Worm (Caenorhabditis elegans) whole organism, L1 larva: Measurements from ENCODE around the gene srbc-78.
A peak's percentile ranks its signal among the peaks of the same experiment; 100 is the strongest.

Experiments used
- C16A3.4 ChIP-seq: fragments of 150-350 bp; optimal IDR thresholded peaks from 2 replicates; lab custom pipeline; 2014; ENCODE audit warnings: missing biosample characterization, missing genetic modification characterization
- alr-1 ChIP-seq: fragments of 200-800 bp; sonication (Bioruptor generic); optimal IDR thresholded peaks from 2 replicates; lab custom pipeline; 2018; ENCODE audit warnings: borderline replicate concordance, mild to moderate bottlenecking, missing genetic modification characterization, missing compliant biosample characterization
- aly-2 ChIP-seq: fragments of 150-350 bp; optimal IDR thresholded peaks from 2 replicates; lab custom pipeline; 2014; ENCODE audit warnings: missing biosample characterization, missing genetic modification characterization
- ama-1 ChIP-seq: fragments of 150-350 bp; optimal IDR thresholded peaks from 2 replicates; lab custom pipeline; 2014
- ceh-8 ChIP-seq: fragments of 200-800 bp; sonication (Bioruptor generic); optimal IDR thresholded peaks from 2 replicates; lab custom pipeline; 2018; ENCODE audit warnings: mild to moderate bottlenecking, missing genetic modification characterization, moderate library complexity, missing compliant biosample characterization
- ceh-82 ChIP-seq, 3 experiments: fragments of 150-350 bp in 1 of 3; sonication (generic microtip) in 2 of 3; optimal IDR thresholded peaks; 2 replicates each; lab custom pipeline; 2014 to 2017; ENCODE audit warnings: missing biosample characterization in 3 of 3, missing genetic modification characterization in 3 of 3
- ceh-90 ChIP-seq: sonication (generic microtip); optimal IDR thresholded peaks from 2 replicates; lab custom pipeline; 2016; ENCODE audit warnings: missing genetic modification characterization, missing compliant biosample characterization
- ces-1 ChIP-seq: fragments of 150-350 bp; optimal IDR thresholded peaks from 2 replicates; lab custom pipeline; 2014; ENCODE audit warnings: missing biosample characterization, missing genetic modification reagents, missing genetic modification characterization
- dpl-1 ChIP-seq, 3 experiments: fragments of 150-350 bp in 2 of 3; sonication (generic microtip) in 1 of 3; optimal IDR thresholded peaks; 2 replicates each; lab custom pipeline; 2014 to 2017; ENCODE audit warnings: missing biosample characterization in 3 of 3, missing genetic modification characterization in 3 of 3, missing genetic modification reagents in 3 of 3
- dsc-1 ChIP-seq: sonication (generic microtip); optimal IDR thresholded peaks from 2 replicates; lab custom pipeline; 2016; ENCODE audit warnings: mild to moderate bottlenecking, missing genetic modification characterization, missing compliant biosample characterization
- egl-13 ChIP-seq: sonication (generic microtip); optimal IDR thresholded peaks from 2 replicates; lab custom pipeline; 2016; ENCODE audit warnings: missing genotype, missing genetic modification reagents, missing genetic modification characterization, missing compliant biosample characterization
- elt-2 ChIP-seq: sonication (generic microtip); optimal IDR thresholded peaks from 2 replicates; lab custom pipeline; 2016; ENCODE audit warnings: missing genetic modification characterization, mild to moderate bottlenecking, inconsistent platforms, missing compliant biosample characterization, missing genetic modification reagents
- fkh-10 ChIP-seq: sonication (generic microtip); optimal IDR thresholded peaks from 2 replicates; lab custom pipeline; 2017; ENCODE audit warnings: missing biosample characterization, missing genetic modification reagents, missing genetic modification characterization
- grh-1 ChIP-seq: fragments of 200-800 bp; sonication (Bioruptor generic); IDR thresholded peaks from 2 replicates; pipeline ENCODE4 v1.3.6; 2022; ENCODE audit warnings: missing genetic modification reagents, missing genetic modification characterization, missing compliant biosample characterization
- hlh-17 ChIP-seq: fragments of 200-800 bp; sonication (Bioruptor generic); optimal IDR thresholded peaks from 2 replicates; lab custom pipeline; 2018; ENCODE audit warnings: missing genetic modification characterization, mild to moderate bottlenecking, missing compliant biosample characterization, moderate library complexity, borderline replicate concordance
- hlh-4 ChIP-seq: sonication (generic microtip); optimal IDR thresholded peaks from 2 replicates; lab custom pipeline; 2016; ENCODE audit warnings: mild to moderate bottlenecking, missing genetic modification characterization, missing compliant biosample characterization
- hpl-2 ChIP-seq: fragments of 150-350 bp; optimal IDR thresholded peaks from 2 replicates; lab custom pipeline; 2014; ENCODE audit warnings: missing biosample characterization, missing genetic modification reagents, missing genetic modification characterization
- irx-1 ChIP-seq: sonication (generic microtip); optimal IDR thresholded peaks from 2 replicates; lab custom pipeline; 2016; ENCODE audit warnings: missing genetic modification characterization, missing compliant biosample characterization
- isw-1 ChIP-seq: fragments of 200-800 bp; sonication (Bioruptor generic); IDR thresholded peaks from 2 replicates; pipeline ENCODE4 v1.3.6; 2022; ENCODE audit warnings: missing genetic modification characterization, missing compliant biosample characterization
- lin-13 ChIP-seq: fragments of 150-350 bp; optimal IDR thresholded peaks from 2 replicates; lab custom pipeline; 2014; ENCODE audit warnings: missing biosample characterization, missing genetic modification reagents, missing genetic modification characterization
- lin-14 ChIP-seq: fragments of 200-800 bp; sonication (Bioruptor generic); optimal IDR thresholded peaks from 2 replicates; lab custom pipeline; 2018; ENCODE audit warnings: mild to moderate bottlenecking, missing genetic modification characterization, moderate library complexity, missing compliant biosample characterization
- lin-39 ChIP-seq: fragments of 150-350 bp; optimal IDR thresholded peaks from 2 replicates; lab custom pipeline; 2014; ENCODE audit warnings: missing biosample characterization, missing genetic modification reagents, missing genetic modification characterization
- lir-3 ChIP-seq: sonication (generic microtip); optimal IDR thresholded peaks from 2 replicates; lab custom pipeline; 2016; ENCODE audit warnings: mild to moderate bottlenecking, missing genetic modification characterization, moderate library complexity, missing compliant biosample characterization; ENCODE audit not compliant: poor library complexity
- mab-9 ChIP-seq: fragments of 200-800 bp; sonication (Bioruptor generic); IDR thresholded peaks from 2 replicates; pipeline ENCODE4 v1.3.6; 2022; ENCODE audit warnings: missing genetic modification reagents, missing genetic modification characterization, missing compliant biosample characterization
- nhr-11 ChIP-seq: fragments of 150-350 bp; optimal IDR thresholded peaks from 2 replicates; lab custom pipeline; 2014; ENCODE audit warnings: missing biosample characterization, missing genetic modification characterization
- nhr-12 ChIP-seq: sonication (generic microtip); optimal IDR thresholded peaks from 2 replicates; lab custom pipeline; 2017; ENCODE audit warnings: missing biosample characterization, missing genetic modification characterization
- nhr-28 ChIP-seq: fragments of 150-350 bp; optimal IDR thresholded peaks from 2 replicates; lab custom pipeline; 2014; ENCODE audit warnings: missing biosample characterization, missing genetic modification characterization
- nhr-71 ChIP-seq: sonication (generic microtip); optimal IDR thresholded peaks from 2 replicates; lab custom pipeline; 2016; ENCODE audit warnings: mild to moderate bottlenecking, missing genetic modification characterization, moderate library complexity, missing compliant biosample characterization
- nhr-76 ChIP-seq: sonication (generic microtip); optimal IDR thresholded peaks from 2 replicates; lab custom pipeline; 2017; ENCODE audit warnings: missing biosample characterization, missing genetic modification characterization
- nhr-84 ChIP-seq: sonication (generic microtip); optimal IDR thresholded peaks from 2 replicates; lab custom pipeline; 2017; ENCODE audit warnings: missing biosample characterization, missing genetic modification characterization
- nhr-85 ChIP-seq: sonication (generic microtip); peaks from one replicate; lab custom pipeline; 2016; ENCODE audit warnings: missing genetic modification characterization, inconsistent platforms, missing compliant biosample characterization
- pag-3 ChIP-seq: sonication (generic microtip); optimal IDR thresholded peaks from 2 replicates; lab custom pipeline; 2017; ENCODE audit warnings: missing genetic modification characterization, mild to moderate bottlenecking, missing compliant biosample characterization, antibody characterized with exemption, borderline replicate concordance; ENCODE audit not compliant: insufficient read depth
- pax-3 ChIP-seq: fragments of 200-800 bp; sonication (Bioruptor generic); optimal IDR thresholded peaks from 2 replicates; lab custom pipeline; 2018; ENCODE audit warnings: mild to moderate bottlenecking, missing genetic modification characterization, moderate library complexity, missing compliant biosample characterization
- pqm-1 ChIP-seq: sonication (generic microtip); optimal IDR thresholded peaks from 3 replicates; lab custom pipeline; 2017; ENCODE audit warnings: missing biosample characterization, missing genetic modification characterization
- rnt-1 ChIP-seq: sonication (generic microtip); optimal IDR thresholded peaks from 2 replicates; lab custom pipeline; 2016; ENCODE audit warnings: mild to moderate bottlenecking, missing genetic modification characterization, moderate library complexity, missing compliant biosample characterization
- skn-1 ChIP-seq: fragments of 150-350 bp; optimal IDR thresholded peaks from 2 replicates; lab custom pipeline; 2014; ENCODE audit warnings: missing biosample characterization, missing genetic modification characterization
- snu-23 ChIP-seq: sonication (generic microtip); optimal IDR thresholded peaks from 2 replicates; lab custom pipeline; 2016; ENCODE audit warnings: missing genetic modification characterization, missing compliant biosample characterization
- sox-4 ChIP-seq: sonication (generic microtip); optimal IDR thresholded peaks from 2 replicates; lab custom pipeline; 2016; ENCODE audit warnings: missing genetic modification characterization, missing compliant biosample characterization
- sup-37 ChIP-seq: fragments of 200-800 bp; sonication (Bioruptor generic); optimal IDR thresholded peaks from 2 replicates; lab custom pipeline; 2018; ENCODE audit warnings: mild to moderate bottlenecking, missing genetic modification characterization, missing compliant biosample characterization
- swsn-7 ChIP-seq: sonication (generic microtip); optimal IDR thresholded peaks from 2 replicates; lab custom pipeline; 2016; ENCODE audit warnings: missing genetic modification characterization, missing compliant biosample characterization
- tbx-2 ChIP-seq: sonication (generic microtip); optimal IDR thresholded peaks from 2 replicates; lab custom pipeline; 2016; ENCODE audit warnings: missing genetic modification characterization, missing compliant biosample characterization
- tlp-1 ChIP-seq: fragments of 150-350 bp; optimal IDR thresholded peaks from 2 replicates; lab custom pipeline; 2014; ENCODE audit warnings: missing biosample characterization, missing genetic modification characterization
- unc-130 ChIP-seq: fragments of 150-350 bp; optimal IDR thresholded peaks from 2 replicates; lab custom pipeline; 2017; ENCODE audit warnings: missing biosample characterization, missing genetic modification characterization, inconsistent platforms
- unc-30 ChIP-seq: sonication (generic microtip); optimal IDR thresholded peaks from 2 replicates; lab custom pipeline; 2017; ENCODE audit warnings: missing biosample characterization, missing genetic modification characterization
- unc-86 ChIP-seq: sonication (generic microtip); optimal IDR thresholded peaks from 2 replicates; lab custom pipeline; 2016; ENCODE audit warnings: missing genetic modification characterization, missing compliant biosample characterization
- unc-98 ChIP-seq: fragments of 200-800 bp; sonication (Bioruptor generic); IDR thresholded peaks from 2 replicates; pipeline ENCODE4 v1.3.6; 2022; ENCODE audit warnings: missing genetic modification characterization, missing compliant biosample characterization
- vab-15 ChIP-seq: sonication (generic microtip); optimal IDR thresholded peaks from 2 replicates; lab custom pipeline; 2017; ENCODE audit warnings: missing genotype, mild to moderate bottlenecking, missing genetic modification characterization, missing compliant biosample characterization
- xbp-1 ChIP-seq: sonication (generic microtip); optimal IDR thresholded peaks from 2 replicates; lab custom pipeline; 2016; ENCODE audit warnings: missing genetic modification characterization, missing compliant biosample characterization
- zag-1 ChIP-seq: fragments of 150-350 bp; optimal IDR thresholded peaks from 2 replicates; lab custom pipeline; 2014; ENCODE audit warnings: missing biosample characterization, missing genetic modification characterization
- zip-4 ChIP-seq: fragments of 200-800 bp; sonication (Bioruptor generic); optimal IDR thresholded peaks from 2 replicates; lab custom pipeline; 2018; ENCODE audit warnings: mild to moderate bottlenecking, missing genetic modification characterization, moderate library complexity, missing compliant biosample characterization
- ztf-11 ChIP-seq, 2 experiments: sonication (generic microtip); optimal IDR thresholded peaks; 2 replicates each; lab custom pipeline; 2016 to 2017; ENCODE audit warnings: missing genetic modification characterization in 2 of 2, missing biosample characterization in 1 of 2, missing compliant biosample characterization in 1 of 2

Gene srbc-78

DNA sequence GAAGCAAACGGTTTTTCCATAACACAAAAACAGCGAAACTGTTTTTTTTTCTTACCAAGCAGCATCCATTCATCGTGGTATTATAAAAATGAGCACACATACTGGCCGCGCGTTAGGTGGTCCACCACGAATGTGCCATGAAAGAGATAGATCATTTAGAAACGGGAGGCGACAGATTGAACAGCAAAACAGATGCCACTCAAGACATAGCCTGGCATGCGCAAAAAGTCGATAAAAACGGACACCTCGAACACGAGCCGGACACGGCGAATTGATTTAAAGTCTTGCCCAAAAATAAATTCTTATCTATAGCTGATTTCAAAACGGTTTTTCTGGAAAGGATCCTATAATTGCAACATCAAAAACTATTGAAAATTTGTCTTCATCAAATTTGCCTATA, 31.8 kb downstream of the srbc-78 start:
- TF ChIP-seq dsc-1 (tag; lab: Kevin White, UChicago) (peak; percentile 44), aly-2 (no peak), nhr-28 (no peak), ceh-82 (tag; optimal IDR thresholded peaks at IDR 0.05; lab: Kevin White, UChicago) (peak in 1 of 3 experiments; percentile 8), grh-1 (GFP tag; lab: Robert Waterston, UW) (no peak), sup-37 (GFP tag; lab: Kevin White, UChicago) (no peak), irx-1 (no peak), pag-3 (tag; lab: Kevin White, UChicago) (peak; percentile 10), dpl-1 (GFP tag; optimal IDR thresholded peaks at IDR 0.05; lab: Kevin White, UChicago) (no peak), nhr-85 (tag; lab: Kevin White, UChicago) (no peak), zag-1 (no peak), lin-13 (GFP tag; lab: Kevin White, UChicago) (no peak)

- TF ChIP-seq unc-86 (tag; lab: Kevin White, UChicago) (no peak), pqm-1 (tag; lab: Kevin White, UChicago) (no peak), sox-4 (tag; lab: Kevin White, UChicago) (no peak), tlp-1 (tag; lab: Kevin White, UChicago) (no peak), elt-2 (tag; lab: Kevin White, UChicago) (no peak), ceh-8 (no peak), nhr-76 (tag; lab: Kevin White, UChicago) (no peak), zip-4 (GFP tag; lab: Kevin White, UChicago) (no peak), pax-3 (tag; lab: Kevin White, UChicago) (no peak), lin-14 (no peak), dpl-1 (GFP tag; optimal IDR thresholded peaks at IDR 0.05; lab: Kevin White, UChicago) (no peak), lir-3 (tag; lab: Kevin White, UChicago) (no peak), mab-9 (GFP tag; lab: Robert Waterston, UW) (no peak), ceh-82 (tag; optimal IDR thresholded peaks at IDR 0.05; lab: Kevin White, UChicago) (peak in 2 of 3 experiments; percentile 16 to 18), nhr-11 (tag; lab: Kevin White, UChicago) (no peak), nhr-12 (tag; lab: Kevin White, UChicago) (no peak), unc-30 (tag; lab: Kevin White, UChicago) (no peak), ces-1 (GFP tag; lab: Kevin White, UChicago) (no peak), ztf-11 (tag; optimal IDR thresholded peaks at IDR 0.05; lab: Kevin White, UChicago) (no peak), skn-1 (tag; lab: Kevin White, UChicago) (no peak), xbp-1 (peak; percentile 13), ceh-90 (no peak), lin-13 (GFP tag; lab: Kevin White, UChicago) (no peak), nhr-71 (tag; lab: Kevin White, UChicago) (no peak), sup-37 (GFP tag; lab: Kevin White, UChicago) (no peak), ama-1 (lab: Kevin White, UChicago) (no peak), hlh-17 (GFP tag; lab: Kevin White, UChicago) (no peak), hlh-4 (tag; lab: Kevin White, UChicago) (no peak), unc-98 (GFP tag; lab: Robert Waterston, UW) (no peak), nhr-85 (tag; lab: Kevin White, UChicago) (no peak), C16A3.4 (tag; lab: Kevin White, UChicago) (no peak), nhr-84 (tag; lab: Kevin White, UChicago) (no peak), swsn-7 (tag; lab: Kevin White, UChicago) (peak; percentile 59), rnt-1 (tag; lab: Kevin White, UChicago) (peak; percentile 92), vab-15 (tag; lab: Kevin White, UChicago) (no peak), irx-1 (no peak), lin-39 (tag; lab: Kevin White, UChicago) (peak; percentile 13), aly-2 (no peak), egl-13 (tag; lab: Kevin White, UChicago) (no peak), fkh-10 (GFP tag; lab: Kevin White, UChicago) (no peak), tbx-2 (tag; lab: Kevin White, UChicago) (no peak), hpl-2 (GFP tag; lab: Kevin White, UChicago) (no peak), unc-130 (no peak), isw-1 (GFP tag; lab: Robert Waterston, UW) (no peak), snu-23 (peak; percentile 52), alr-1 (no peak)
Observed at ce11 chrV:20455637-20456036, 33.4 kb downstream of the srbc-78 start.
